Fruit fly (Drosophila melanogaster): Measurements from ENCODE around the gene CG14443.

Gene CG14443

dm6 chrX:6599880-6600279 lies 33.9 kb upstream of the CG14443 start, which contains the start of gene pigs (continued):
- TF ChIP-seq CG34422 (GFP tag; IDR thresholded peaks at IDR 0.05) (no peak), Bteb2 (GFP tag; optimal IDR thresholded peaks at IDR 0.05) (no peak), Rfx (GFP tag; IDR thresholded peaks at IDR 0.05) (no peak), CkIIα-i1 (GFP tag; IDR thresholded peaks at IDR 0.05) (no peak), CG15601 (tag; optimal IDR thresholded peaks at IDR 0.05) (no peak), pros (GFP tag; optimal IDR thresholded peaks at IDR 0.05) (no peak), HmgD (GFP tag; optimal IDR thresholded peaks at IDR 0.05) (no peak), Nf-YA (GFP tag; IDR thresholded peaks at IDR 0.05) (no peak), CG18011 (GFP tag; optimal IDR thresholded peaks at IDR 0.05) (no peak), pfk (GFP tag; optimal IDR thresholded peaks at IDR 0.05) (no peak), CG3838 (GFP tag; optimal IDR thresholded peaks at IDR 0.05) (no peak), klu (GFP tag; IDR thresholded peaks at IDR 0.05) (no peak), Nf-YB (GFP tag; optimal IDR thresholded peaks at IDR 0.05) (no peak), CG17802 (tag; optimal IDR thresholded peaks at IDR 0.05) (no peak), CG7745 (tag; optimal IDR thresholded peaks at IDR 0.05) (no peak), Lhr (GFP tag; optimal IDR thresholded peaks at IDR 0.05) (no peak), amos (GFP tag; IDR thresholded peaks at IDR 0.05; ENCODE audit: partially characterized antibody) (peak; percentile 21; the same call in 1 of the 2 replicates), run (tag; optimal IDR thresholded peaks at IDR 0.05) (no peak), sqz (GFP tag; optimal IDR thresholded peaks at IDR 0.05) (peak; percentile 65), CG14860 (GFP tag; IDR thresholded peaks at IDR 0.05; ENCODE audit: partially characterized antibody) (no peak), slou (GFP tag; optimal IDR thresholded peaks at IDR 0.05) (no peak), Pdp1 (GFP tag; optimal IDR thresholded peaks at IDR 0.05) (no peak), sens-2 (GFP tag; IDR thresholded peaks at IDR 0.05) (no peak), CG2129 (GFP tag; IDR thresholded peaks at IDR 0.05; ENCODE audit: partially characterized antibody) (no peak), lola (GFP tag; optimal IDR thresholded peaks at IDR 0.05) (no peak), D (optimal IDR thresholded peaks at IDR 0.05) (no peak), D (GFP tag; optimal IDR thresholded peaks at IDR 0.05) (no peak), CG13894 (tag; optimal IDR thresholded peaks at IDR 0.05) (peak; percentile 12), Atf-2 (GFP tag; optimal IDR thresholded peaks at IDR 0.05) (no peak), CrebB (tag; optimal IDR thresholded peaks at IDR 0.05) (no peak), Hr51 (GFP tag; optimal IDR thresholded peaks at IDR 0.05) (no peak), cwo (GFP tag; optimal IDR thresholded peaks at IDR 0.05) (no peak), Jarid2 (GFP tag; optimal IDR thresholded peaks at IDR 0.05) (peak; percentile 91), CG6791 (GFP tag; IDR thresholded peaks at IDR 0.05; ENCODE audit: partially characterized antibody) (peak; percentile 21; the same call in 1 of the 3 replicates), ro (GFP tag; IDR thresholded peaks at IDR 0.05) (no peak), CG13775 (GFP tag; optimal IDR thresholded peaks at IDR 0.05) (no peak), Trl (optimal IDR thresholded peaks at IDR 0.05) (peak; percentile 22 to 51), Trl (GFP tag; optimal IDR thresholded peaks at IDR 0.05) (no peak), GATAe (GFP tag; conservative IDR thresholded peaks at IDR 0.05) (no peak), CG7271 (tag; optimal IDR thresholded peaks at IDR 0.05) (no peak), CG15269 (tag; optimal IDR thresholded peaks at IDR 0.05) (no peak), CG6683 (GFP tag; optimal IDR thresholded peaks at IDR 0.05) (no peak), org-1 (GFP tag; optimal IDR thresholded peaks at IDR 0.05) (no peak), fu2 (GFP tag; optimal IDR thresholded peaks at IDR 0.05) (no peak), sd (tag; optimal IDR thresholded peaks at IDR 0.05) (peak; percentile 3), CG14014 (GFP tag; IDR thresholded peaks at IDR 0.05) (peak; percentile 31; the same call in 1 of the 2 replicates), insv (GFP tag; optimal IDR thresholded peaks at IDR 0.05) (no peak), Xrp1 (GFP tag; IDR thresholded peaks at IDR 0.05) (no peak), CG43689 (GFP tag; IDR thresholded peaks at IDR 0.05) (no peak), CG12219 (GFP tag; optimal IDR thresholded peaks at IDR 0.05) (no peak), Optix (GFP tag; IDR thresholded peaks at IDR 0.05) (no peak)

Measured in whole organism, embryonic.